Worm (Caenorhabditis elegans) whole organism, mixed stage, embryonic: ENCODE measurements around the gene cat-4.

Experiments used
- bed-3 ChIP-seq: fragments of 200-800 bp; sonication (Bioruptor generic); optimal IDR thresholded peaks from 3 replicates; lab custom pipeline; 2018; ENCODE audit warnings: mild to moderate bottlenecking, missing genetic modification characterization, moderate library complexity, missing compliant biosample characterization
- elt-1 ChIP-seq: sonication (generic microtip); optimal IDR thresholded peaks from 2 replicates; lab custom pipeline; 2017; ENCODE audit warnings: missing genetic modification characterization, mild to moderate bottlenecking, missing compliant biosample characterization, antibody characterized with exemption, moderate library complexity, borderline replicate concordance; ENCODE audit not compliant: insufficient read depth
- lin-32 ChIP-seq: fragments of 200-800 bp; sonication (Bioruptor generic); optimal IDR thresholded peaks from 2 replicates; lab custom pipeline; 2018; ENCODE audit warnings: mild to moderate bottlenecking, missing genetic modification characterization, missing compliant biosample characterization
- nhr-12 ChIP-seq: fragments of 150-350 bp; optimal IDR thresholded peaks from 2 replicates; lab custom pipeline; 2014; ENCODE audit warnings: missing biosample characterization, missing genetic modification characterization
- nhr-28 ChIP-seq: fragments of 150-350 bp; optimal IDR thresholded peaks from 2 replicates; lab custom pipeline; 2014; ENCODE audit warnings: missing biosample characterization, missing genetic modification characterization
- nhr-76 ChIP-seq: sonication (generic microtip); optimal IDR thresholded peaks from 2 replicates; lab custom pipeline; 2017; ENCODE audit warnings: missing biosample characterization, missing genetic modification characterization
- unc-62 ChIP-seq: fragments of 150-350 bp; optimal IDR thresholded peaks from 2 replicates; lab custom pipeline; 2014; ENCODE audit warnings: missing biosample characterization, missing genetic modification reagents, missing genetic modification characterization
- zip-8 ChIP-seq: fragments of 150-350 bp; optimal IDR thresholded peaks from 2 replicates; lab custom pipeline; 2014; ENCODE audit warnings: missing biosample characterization, missing genetic modification characterization

cat-4 gene

DNA sequence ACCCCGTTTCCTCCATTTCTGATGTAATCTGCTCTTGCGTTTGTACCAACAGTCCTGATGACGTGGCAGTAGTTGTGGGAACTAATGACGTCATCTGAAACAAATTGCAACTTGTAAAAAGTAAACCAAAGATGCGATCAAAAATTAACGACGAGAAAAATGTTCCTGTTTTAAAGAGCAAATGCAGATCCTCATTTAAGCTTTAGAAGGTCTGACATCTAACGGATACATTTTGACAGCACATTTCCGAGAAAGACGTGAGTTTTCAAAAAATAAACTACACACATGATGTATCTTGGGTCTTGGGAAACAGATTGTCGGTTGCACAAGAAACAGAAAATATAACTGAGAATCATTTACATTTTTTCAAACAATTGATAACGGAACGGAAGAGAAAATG, 50.8 kb downstream of the cat-4 start, which contains the start of gene H09F14.1:
TSS of gene H09F14.1 (minus strand) at position 101 of the 400 bp plus-strand sequence.
- no peak for TF ChIP-seq bed-3 (GFP tag; lab: Kevin White, UChicago)
- TF ChIP-seq zip-8 (tag; lab: Kevin White, UChicago) = peak; percentile 19
- no peak for TF ChIP-seq nhr-12 (tag; lab: Kevin White, UChicago)
- no peak for TF ChIP-seq unc-62 (GFP tag; lab: Kevin White, UChicago)
- no peak for TF ChIP-seq elt-1 (tag; lab: Kevin White, UChicago)
- TF ChIP-seq nhr-76 = no peak
- TF ChIP-seq nhr-28 = no peak
- no peak for TF ChIP-seq lin-32 (GFP tag; lab: Kevin White, UChicago)
